Worm (Caenorhabditis elegans) whole organism, mixed stage, embryonic: ENCODE measurements around the gene algn-3.

ENCODE experiments used
- blmp-1 ChIP-seq: fragments of 150-350 bp; optimal IDR thresholded peaks from 2 replicates; lab custom pipeline; 2014; ENCODE audit warnings: missing biosample characterization, missing genetic modification characterization
- cnd-1 ChIP-seq: fragments of 200-800 bp; sonication (Bioruptor generic); optimal IDR thresholded peaks from 2 replicates; lab custom pipeline; 2018; ENCODE audit warnings: mild to moderate bottlenecking, missing genetic modification characterization, missing compliant biosample characterization
- elt-1 ChIP-seq: sonication (generic microtip); optimal IDR thresholded peaks from 2 replicates; lab custom pipeline; 2017; ENCODE audit warnings: missing genetic modification characterization, mild to moderate bottlenecking, missing compliant biosample characterization, antibody characterized with exemption, moderate library complexity, borderline replicate concordance; ENCODE audit not compliant: insufficient read depth
- ham-2 ChIP-seq: fragments of 200-800 bp; sonication (Bioruptor generic); optimal IDR thresholded peaks from 2 replicates; lab custom pipeline; 2018; ENCODE audit warnings: mild to moderate bottlenecking, missing genetic modification characterization, missing compliant biosample characterization
- hlh-1 ChIP-seq: fragments of 150-350 bp; optimal IDR thresholded peaks from 2 replicates; lab custom pipeline; 2014; ENCODE audit warnings: missing biosample characterization, missing genetic modification reagents, missing genetic modification characterization
- lin-13 ChIP-seq: fragments of 150-350 bp; optimal IDR thresholded peaks from 2 replicates; lab custom pipeline; 2014; ENCODE audit warnings: missing biosample characterization, missing genetic modification characterization
- lsy-2 ChIP-seq: fragments of 150-350 bp; optimal IDR thresholded peaks from 2 replicates; lab custom pipeline; 2014; ENCODE audit warnings: missing biosample characterization, missing genetic modification characterization
- nhr-12 ChIP-seq: fragments of 150-350 bp; optimal IDR thresholded peaks from 2 replicates; lab custom pipeline; 2014; ENCODE audit warnings: missing biosample characterization, missing genetic modification characterization
- nhr-237 ChIP-seq: fragments of 150-350 bp; optimal IDR thresholded peaks from 2 replicates; lab custom pipeline; 2014; ENCODE audit warnings: missing biosample characterization, missing genetic modification characterization
- nhr-76 ChIP-seq: sonication (generic microtip); optimal IDR thresholded peaks from 2 replicates; lab custom pipeline; 2017; ENCODE audit warnings: missing biosample characterization, missing genetic modification characterization
- snpc-4 ChIP-seq: fragments of 150-350 bp; optimal IDR thresholded peaks from 2 replicates; lab custom pipeline; 2014; ENCODE audit warnings: missing biosample characterization, missing genetic modification characterization
- sptf-1 ChIP-seq: sonication (generic microtip); optimal IDR thresholded peaks from 2 replicates; lab custom pipeline; 2017; ENCODE audit warnings: mild to moderate bottlenecking, missing genetic modification characterization, moderate library complexity, missing compliant biosample characterization
- unc-39 ChIP-seq: fragments of 150-350 bp; optimal IDR thresholded peaks from 2 replicates; lab custom pipeline; 2014; ENCODE audit warnings: missing biosample characterization, missing genetic modification characterization
- unc-62 ChIP-seq: fragments of 150-350 bp; optimal IDR thresholded peaks from 2 replicates; lab custom pipeline; 2014; ENCODE audit warnings: missing biosample characterization, missing genetic modification reagents, missing genetic modification characterization

DNA sequence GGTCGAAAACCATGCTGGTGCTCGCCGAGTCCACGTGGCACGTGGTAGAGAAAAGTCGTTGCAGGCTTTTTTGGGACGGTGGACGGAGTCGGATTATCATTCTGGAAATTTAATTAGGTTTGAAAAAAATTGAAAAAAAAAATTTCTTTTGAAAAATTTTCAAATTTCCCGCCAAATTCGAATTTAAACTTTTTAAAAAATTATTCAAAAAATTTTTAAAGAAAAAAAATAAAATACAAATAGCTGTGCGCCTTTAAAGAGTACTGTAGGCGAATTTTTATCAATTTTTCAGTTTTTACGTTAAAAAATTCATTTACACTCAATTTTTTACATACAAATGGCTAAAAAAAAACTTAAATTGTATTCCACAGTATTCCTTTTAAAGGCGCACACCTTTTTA lies 5.8 kb downstream of the algn-3 start, which contains the start of gene K09E4.3:
- TF ChIP-seq ham-2 (GFP tag; lab: Kevin White, UChicago) = no peak
- no peak for TF ChIP-seq cnd-1 (tag; lab: Kevin White, UChicago)
- no peak for TF ChIP-seq lin-13 (tag; lab: Kevin White, UChicago)
- no peak for TF ChIP-seq sptf-1 (tag; lab: Kevin White, UChicago)
- no peak for TF ChIP-seq unc-62 (GFP tag; lab: Kevin White, UChicago)
- TF ChIP-seq nhr-237 (tag; lab: Kevin White, UChicago) = no peak
- no peak for TF ChIP-seq lsy-2 (tag; lab: Kevin White, UChicago)
- TF ChIP-seq blmp-1 = no peak
- no peak for TF ChIP-seq elt-1 (tag; lab: Kevin White, UChicago)
- TF ChIP-seq snpc-4 (tag; lab: Kevin White, UChicago) = no peak
- TF ChIP-seq unc-39 = no peak
- TF ChIP-seq nhr-76 (tag; lab: Kevin White, UChicago) = no peak
- TF ChIP-seq nhr-12 = no peak
- no peak for TF ChIP-seq hlh-1 (tag; lab: Kevin White, UChicago)
